Fruit fly (Drosophila melanogaster): ENCODE results near the gene CG17271.

Gene CG17271

dm6 chr3R:20835531-20835930 is 13.9 kb upstream of the CG17271 start:
- TF ChIP-seq Awh (GFP tag; IDR thresholded peaks at IDR 0.05) (0 out of 2 replicates have a peak, but pooled peaks have one; percentile 12), CG6689 (GFP tag; IDR thresholded peaks at IDR 0.05) (no peak), seq (GFP tag; IDR thresholded peaks at IDR 0.05) (no peak), sens (GFP tag) (peak; percentile 27), CG11695 (GFP tag; IDR thresholded peaks at IDR 0.05) (peak; percentile 11; the same call in 1 of the 3 replicates), E2f1 (GFP tag; IDR thresholded peaks at IDR 0.05) (no peak), row (GFP tag; IDR thresholded peaks at IDR 0.05) (0 out of 3 replicates have a peak, but pooled peaks have one; percentile 11), crol (GFP tag; IDR thresholded peaks at IDR 0.05) (no peak), Sin3A (optimal IDR thresholded peaks at IDR 0.05) (no peak), Drgx (GFP tag; IDR thresholded peaks at IDR 0.05) (0 out of 2 replicates have a peak, but pooled peaks have one; percentile 8)

DNA sequence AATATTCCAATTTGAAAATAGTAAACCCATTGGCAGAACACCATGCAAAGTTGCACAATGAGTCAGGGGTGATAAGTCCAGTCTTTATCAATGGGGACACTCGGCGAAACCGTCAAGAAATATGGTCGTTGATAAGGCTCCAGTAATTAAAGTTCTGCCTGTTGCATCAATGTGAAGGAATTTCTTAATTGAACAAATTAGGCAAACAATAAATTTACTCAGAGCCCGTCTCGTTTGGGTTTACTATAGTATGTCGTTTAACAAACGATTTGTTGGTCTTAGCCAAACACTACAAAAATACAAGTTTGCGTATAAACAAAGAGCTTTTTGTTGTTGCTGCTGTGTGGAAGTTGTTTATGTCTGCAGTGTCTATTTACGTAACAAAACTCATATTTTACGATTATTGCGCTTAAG is 13.1 kb upstream of the CG17271 start:
- no peak for TF ChIP-seq CG1024 (GFP tag; IDR thresholded peaks at IDR 0.05)
- no peak for TF ChIP-seq yki (optimal IDR thresholded peaks at IDR 0.05)
- no peak for TF ChIP-seq CG10267 (tag; optimal IDR thresholded peaks at IDR 0.05)
- peak; percentile 67 for TF ChIP-seq sens (GFP tag)
- TF ChIP-seq CG7745 (tag; optimal IDR thresholded peaks at IDR 0.05), result no peak
- TF ChIP-seq Hey (tag; optimal IDR thresholded peaks at IDR 0.05), result peak; percentile 9
- no peak for TF ChIP-seq CG10543 (GFP tag; optimal IDR thresholded peaks at IDR 0.05)
- TF ChIP-seq HLH4C (GFP tag; IDR thresholded peaks at IDR 0.05; ENCODE audit: partially characterized antibody), result no peak
- no peak for TF ChIP-seq Atf3 (GFP tag; optimal IDR thresholded peaks at IDR 0.05)
- no peak for TF ChIP-seq Ravus (GFP tag; IDR thresholded peaks at IDR 0.05)
- TF ChIP-seq HLH54F (GFP tag; optimal IDR thresholded peaks at IDR 0.05), result no peak
- no peak for TF ChIP-seq danr (GFP tag; IDR thresholded peaks at IDR 0.05)
- no peak for TF ChIP-seq usp (GFP tag; optimal IDR thresholded peaks at IDR 0.05)
- peak; percentile 88 for TF ChIP-seq exex (tag; optimal IDR thresholded peaks at IDR 0.05)
- no peak for TF ChIP-seq Rx (GFP tag; IDR thresholded peaks at IDR 0.05)
- no peak for TF ChIP-seq CG1602 (GFP tag; optimal IDR thresholded peaks at IDR 0.05)
- peak; percentile 22 for TF ChIP-seq CG34376 (GFP tag; optimal IDR thresholded peaks at IDR 0.05)
- peak; percentile 76 for TF ChIP-seq Asciz (GFP tag; optimal IDR thresholded peaks at IDR 0.05)
- TF ChIP-seq CG10565 (GFP tag; optimal IDR thresholded peaks at IDR 0.05), result no peak
- TF ChIP-seq oc (tag; optimal IDR thresholded peaks at IDR 0.05), result peak; percentile 39
- TF ChIP-seq Xbp1 (GFP tag; optimal IDR thresholded peaks at IDR 0.05), result no peak
- TF ChIP-seq CG12299 (tag; optimal IDR thresholded peaks at IDR 0.05), result peak; percentile 65
- TF ChIP-seq CG18619 (GFP tag; optimal IDR thresholded peaks at IDR 0.05), result peak; percentile 55
- no peak for TF ChIP-seq tna (GFP tag; IDR thresholded peaks at IDR 0.05; ENCODE audit: partially characterized antibody)
- no peak for TF ChIP-seq rib (GFP tag; IDR thresholded peaks at IDR 0.05)
- TF ChIP-seq Opbp (GFP tag; IDR thresholded peaks at IDR 0.05; ENCODE audit: partially characterized antibody), result no peak
- TF ChIP-seq ci (GFP tag; IDR thresholded peaks at IDR 0.05), result peak; percentile 58; the same call in 2 of the 3 replicates
- no peak for TF ChIP-seq dan (GFP tag; IDR thresholded peaks at IDR 0.05)
- peak; percentile 36 for TF ChIP-seq CG8281 (tag; optimal IDR thresholded peaks at IDR 0.05)
- TF ChIP-seq Ada2b (GFP tag; IDR thresholded peaks at IDR 0.05), result no peak; the same call in 1 of the 2 replicates
- no peak for TF ChIP-seq CG17802 (tag; optimal IDR thresholded peaks at IDR 0.05)
- no peak for TF ChIP-seq CG12942 (GFP tag; optimal IDR thresholded peaks at IDR 0.05)
- no peak for TF ChIP-seq stc (GFP tag; IDR thresholded peaks at IDR 0.05)
- TF ChIP-seq Hand (GFP tag; optimal IDR thresholded peaks at IDR 0.05), result no peak
- TF ChIP-seq HmgD (GFP tag; optimal IDR thresholded peaks at IDR 0.05), result no peak
- no peak for TF ChIP-seq br (optimal IDR thresholded peaks at IDR 0.05)
- no peak for TF ChIP-seq Optix (GFP tag; IDR thresholded peaks at IDR 0.05)
- TF ChIP-seq CG11723 (GFP tag; optimal IDR thresholded peaks at IDR 0.05), result peak; percentile 39
- peak; percentile 59 for TF ChIP-seq Fer1 (GFP tag; optimal IDR thresholded peaks at IDR 0.05)
- no peak for TF ChIP-seq cg (GFP tag; optimal IDR thresholded peaks at IDR 0.05)
- no peak for TF ChIP-seq tx (GFP tag; optimal IDR thresholded peaks at IDR 0.05)
- TF ChIP-seq sim (GFP tag; IDR thresholded peaks at IDR 0.05), result no peak
- peak; percentile 39 for TF ChIP-seq nerfin-1 (tag; optimal IDR thresholded peaks at IDR 0.05)
